Worm (Caenorhabditis elegans) whole organism, early embryonic: ENCODE measurements around the gene C49F5.8.

Experiments used
- B0310.2 ChIP-seq: sonication (generic microtip); optimal IDR thresholded peaks from 2 replicates; lab custom pipeline; 2016; ENCODE audit warnings: mild to moderate bottlenecking, missing genetic modification characterization, missing compliant biosample characterization
- ama-1 ChIP-seq: fragments of 150-350 bp; optimal IDR thresholded peaks from 2 replicates; lab custom pipeline; 2014
- ceh-13 ChIP-seq: fragments of 200-800 bp; sonication (Bioruptor generic); optimal IDR thresholded peaks from 2 replicates; lab custom pipeline; 2018; ENCODE audit warnings: mild to moderate bottlenecking, missing genetic modification characterization, missing compliant biosample characterization
- ceh-36 ChIP-seq: sonication (generic microtip); optimal IDR thresholded peaks from 2 replicates; lab custom pipeline; 2016; ENCODE audit warnings: missing genetic modification characterization, inconsistent platforms, missing compliant biosample characterization
- ets-7 ChIP-seq: sonication (generic microtip); optimal IDR thresholded peaks from 2 replicates; lab custom pipeline; 2016; ENCODE audit warnings: missing genotype, missing genetic modification characterization, missing compliant biosample characterization
- flt-1 ChIP-seq: fragments of 200-800 bp; sonication (Bioruptor generic); IDR thresholded peaks from 2 replicates; pipeline ENCODE4 v1.3.6; 2022; ENCODE audit warnings: missing genetic modification characterization, missing compliant biosample characterization
- hmbx-1 ChIP-seq: sonication (generic microtip); optimal IDR thresholded peaks from 2 replicates; lab custom pipeline; 2016; ENCODE audit warnings: mild to moderate bottlenecking, missing genetic modification characterization, missing compliant biosample characterization
- hmg-4 ChIP-seq: fragments of 200-800 bp; sonication (Bioruptor generic); optimal IDR thresholded peaks from 2 replicates; lab custom pipeline; 2018; ENCODE audit warnings: mild to moderate bottlenecking, missing genetic modification characterization, missing compliant biosample characterization
- hnd-1 ChIP-seq: sonication (generic microtip); optimal IDR thresholded peaks from 2 replicates; lab custom pipeline; 2016; ENCODE audit warnings: missing genetic modification characterization, missing compliant biosample characterization
- pes-1 ChIP-seq: fragments of 200-800 bp; sonication (Bioruptor generic); IDR thresholded peaks from 2 replicates; pipeline ENCODE4 v1.3.6; 2022; ENCODE audit warnings: missing genetic modification reagents, missing genetic modification characterization, missing compliant biosample characterization
- tbx-37 ChIP-seq: fragments of 200-800 bp; sonication (Bioruptor generic); conservative IDR thresholded peaks from 2 replicates; pipeline ENCODE4 v1.3.6; 2022; ENCODE audit warnings: missing genetic modification reagents, missing genetic modification characterization, missing compliant biosample characterization

DNA sequence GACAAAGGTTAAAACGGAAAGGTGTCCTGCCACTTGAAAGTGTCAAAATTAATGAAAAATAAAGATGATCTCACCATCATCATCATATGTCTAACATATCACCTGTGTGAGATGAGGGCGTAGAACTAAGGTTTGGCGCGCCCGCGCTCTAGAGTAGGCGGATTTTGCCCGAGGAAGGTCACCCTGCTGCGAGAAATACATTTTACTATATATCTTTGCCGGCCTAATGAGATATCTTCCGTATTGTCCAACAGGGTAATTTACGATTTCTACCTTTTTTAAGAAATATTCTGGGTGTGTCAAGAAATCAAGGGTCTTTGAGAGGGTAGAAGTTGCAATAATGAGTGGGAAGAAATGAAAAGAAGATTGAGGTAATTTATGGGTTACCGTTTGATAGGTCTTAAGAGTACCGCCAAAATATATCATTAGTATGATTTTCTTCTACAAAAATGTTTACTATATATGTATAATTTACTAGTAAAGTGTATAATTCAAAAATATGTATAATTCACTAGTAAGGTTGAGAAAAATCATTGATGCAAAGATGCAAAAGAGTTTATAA, 48.0 kb downstream of the C49F5.8 start:
- no peak for TF ChIP-seq ceh-36
- TF ChIP-seq B0310.2 (tag; lab: Kevin White, UChicago) = no peak
- no peak for TF ChIP-seq ama-1
- TF ChIP-seq flt-1 (GFP tag; lab: Robert Waterston, UW) = no peak
- no peak for TF ChIP-seq tbx-37 (GFP tag; lab: Robert Waterston, UW)
- no peak for TF ChIP-seq ets-7 (tag; lab: Kevin White, UChicago)
- TF ChIP-seq pes-1 = no peak
- TF ChIP-seq ceh-13 (GFP tag; lab: Kevin White, UChicago) = no peak
- no peak for TF ChIP-seq hmbx-1 (tag; lab: Kevin White, UChicago)
- TF ChIP-seq hnd-1 (tag; lab: Kevin White, UChicago) = no peak
- no peak for TF ChIP-seq hmg-4 (GFP tag; lab: Kevin White, UChicago)
